Fruit fly (Drosophila melanogaster): ENCODE measurements around the gene Idgf1.

The Idgf1 gene

DNA sequence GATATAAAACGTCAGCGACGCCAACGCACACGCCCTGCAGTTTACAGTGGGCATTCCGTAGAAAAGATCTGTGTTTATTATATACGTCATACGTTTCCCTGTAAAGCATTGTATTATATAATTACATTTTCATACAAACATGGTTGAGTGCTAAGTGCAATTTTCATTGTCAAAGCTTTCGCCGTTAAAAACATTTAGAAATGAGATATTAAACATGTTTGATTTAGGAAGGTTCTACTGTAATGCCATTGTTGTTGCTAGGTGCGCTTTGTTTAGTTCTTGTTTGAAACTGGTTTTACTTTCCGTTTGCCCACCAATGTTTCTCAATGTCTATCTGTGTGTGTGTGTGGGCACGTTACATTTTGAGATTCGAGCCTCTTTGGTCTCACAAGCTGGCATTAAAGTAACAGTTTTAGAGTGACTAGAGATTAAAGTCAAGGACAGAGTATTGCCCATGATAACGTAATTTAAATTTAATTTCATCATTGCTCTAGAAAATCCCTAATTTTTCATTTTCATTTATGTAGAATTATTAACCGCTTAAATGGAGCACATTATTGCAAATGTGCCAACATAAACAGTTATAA lies 47.6 kb downstream of the Idgf1 start (continued):
- TF ChIP-seq mld (GFP tag; IDR thresholded peaks at IDR 0.05; ENCODE audit: partially characterized antibody) (no peak), grau (tag; optimal IDR thresholded peaks at IDR 0.05) (peak; percentile 99), CG2678 (tag; optimal IDR thresholded peaks at IDR 0.05) (peak; percentile 87), CG1233 (GFP tag; optimal IDR thresholded peaks at IDR 0.05) (peak; percentile 62), az2 (GFP tag; optimal IDR thresholded peaks at IDR 0.05) (peak; percentile 83), Abd-B (GFP tag; optimal IDR thresholded peaks at IDR 0.05) (peak; percentile 71), fru (optimal IDR thresholded peaks at IDR 0.05) (no peak), Dref (GFP tag; IDR thresholded peaks at IDR 0.05) (no peak), nerfin-1 (tag; optimal IDR thresholded peaks at IDR 0.05) (peak; percentile 67), CG10147 (GFP tag; optimal IDR thresholded peaks at IDR 0.05) (peak; percentile 54), CG17612 (GFP tag; IDR thresholded peaks at IDR 0.05) (no peak; the same call in 1 of the 2 replicates), da (GFP tag; optimal IDR thresholded peaks at IDR 0.05) (no peak), Nf-YB (GFP tag; optimal IDR thresholded peaks at IDR 0.05) (peak; percentile 67), CG12219 (GFP tag; optimal IDR thresholded peaks at IDR 0.05) (peak; percentile 88), Xbp1 (GFP tag; optimal IDR thresholded peaks at IDR 0.05) (peak; percentile 77), ERR (GFP tag; optimal IDR thresholded peaks at IDR 0.05) (no peak), CG17328 (GFP tag; IDR thresholded peaks at IDR 0.05) (peak; percentile 87), CG8478 (optimal IDR thresholded peaks at IDR 0.05) (no peak), vfl (GFP tag; optimal IDR thresholded peaks at IDR 0.05) (no peak), CG10321 (GFP tag; IDR thresholded peaks at IDR 0.05) (no peak), CG4854 (GFP tag; optimal IDR thresholded peaks at IDR 0.05) (peak; percentile 25), hth (optimal IDR thresholded peaks at IDR 0.05) (no peak), Opbp (GFP tag; IDR thresholded peaks at IDR 0.05; ENCODE audit: partially characterized antibody) (no peak), Kr (GFP tag; optimal IDR thresholded peaks at IDR 0.05) (peak; percentile 7), twi (tag; optimal IDR thresholded peaks at IDR 0.05) (peak; percentile 66), CG3838 (GFP tag; optimal IDR thresholded peaks at IDR 0.05) (peak; percentile 44), Nf-YA (GFP tag; IDR thresholded peaks at IDR 0.05) (peak; percentile 51; the same call in 1 of the 2 replicates), tgo (GFP tag; IDR thresholded peaks at IDR 0.05) (peak; percentile 79), Elba2 (GFP tag; optimal IDR thresholded peaks at IDR 0.05) (no peak), dysf (GFP tag; IDR thresholded peaks at IDR 0.05) (peak; percentile 88), CG10959 (GFP tag; IDR thresholded peaks at IDR 0.05) (peak; percentile 64), CG2116 (GFP tag; optimal IDR thresholded peaks at IDR 0.05) (peak; percentile 29), sqz (GFP tag; optimal IDR thresholded peaks at IDR 0.05) (peak; percentile 63), pho (GFP tag; optimal IDR thresholded peaks at IDR 0.05) (no peak), psq (GFP tag; optimal IDR thresholded peaks at IDR 0.05) (no peak), trh (GFP tag; optimal IDR thresholded peaks at IDR 0.05) (no peak), CG34376 (GFP tag; optimal IDR thresholded peaks at IDR 0.05) (peak; percentile 2), CG3407 (GFP tag; optimal IDR thresholded peaks at IDR 0.05) (peak; percentile 68), luna (GFP tag; optimal IDR thresholded peaks at IDR 0.05) (no peak), Hr39 (optimal IDR thresholded peaks at IDR 0.05) (no peak), ato (GFP tag; IDR thresholded peaks at IDR 0.05; ENCODE audit: partially characterized antibody) (no peak), Dek (tag; optimal IDR thresholded peaks at IDR 0.05) (peak; percentile 70), Gsc (GFP tag; IDR thresholded peaks at IDR 0.05) (no peak), CG2120 (GFP tag; optimal IDR thresholded peaks at IDR 0.05) (peak; percentile 77), dmrt99B (tag; optimal IDR thresholded peaks at IDR 0.05) (peak; percentile 89), CG10274 (GFP tag; optimal IDR thresholded peaks at IDR 0.05) (peak; percentile 61), ara (GFP tag; IDR thresholded peaks at IDR 0.05) (peak; percentile 83), CG17568 (GFP tag; optimal IDR thresholded peaks at IDR 0.05) (peak; percentile 64), maf-S (GFP tag; optimal IDR thresholded peaks at IDR 0.05) (peak; percentile 75), CG12391 (tag; optimal IDR thresholded peaks at IDR 0.05) (peak; percentile 85), Sox102F (GFP tag; optimal IDR thresholded peaks at IDR 0.05) (peak; percentile 87), dpn (GFP tag; optimal IDR thresholded peaks at IDR 0.05) (peak; percentile 44 to 79)
